Worm (Caenorhabditis elegans): Measurements from ENCODE around the gene T04F3.3.

DNA sequence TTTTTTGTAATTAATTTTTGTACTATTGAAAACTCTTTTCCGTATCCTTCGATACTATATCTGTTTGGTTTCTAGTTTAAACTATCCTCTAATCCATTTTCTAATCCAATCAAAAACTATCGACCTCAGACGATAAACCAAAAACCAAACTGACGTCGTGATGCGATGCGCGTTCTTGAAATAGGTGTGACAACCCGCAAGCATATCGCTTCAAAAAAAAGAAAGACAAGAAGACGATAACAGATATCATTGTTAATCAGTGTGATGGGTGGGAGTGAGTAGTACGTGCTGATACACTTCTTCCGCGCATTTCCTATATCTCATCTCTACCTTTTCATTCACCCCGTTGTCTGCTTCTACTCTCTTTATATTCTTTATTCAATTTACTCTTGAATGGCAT is 18.9 kb upstream of the T04F3.3 start, which contains the start of gene T04F3.1:
- no peak for TF ChIP-seq T22C8.4 (GFP tag; IDR thresholded peaks at IDR 0.05)
- no peak for TF ChIP-seq flt-1 (GFP tag; IDR thresholded peaks at IDR 0.05)
- TF ChIP-seq cog-1 (tag; optimal IDR thresholded peaks at IDR 0.05), result no peak
- no peak for TF ChIP-seq ref-1 (GFP tag; conservative IDR thresholded peaks at IDR 0.05)
- no peak for TF ChIP-seq klf-2 (GFP tag; conservative IDR thresholded peaks at IDR 0.05)
- no peak for TF ChIP-seq ztf-23 (GFP tag; IDR thresholded peaks at IDR 0.05)
- TF ChIP-seq med-1 (GFP tag; optimal IDR thresholded peaks at IDR 0.05; ENCODE audit: insufficient read depth), result no peak
- no peak for TF ChIP-seq tab-1 (GFP tag; IDR thresholded peaks at IDR 0.05)
